Worm (Caenorhabditis elegans): ENCODE measurements around the gene ZC132.9.

ce11 chrV:4315057-4315456 lies 4.7 kb downstream of the ZC132.9 start, which contains the start of gene srh-192:
- no peak for TF ChIP-seq nhr-11 (tag; optimal IDR thresholded peaks at IDR 0.05)
- TF ChIP-seq ceh-45 (GFP tag; IDR thresholded peaks at IDR 0.05) = no peak
- TF ChIP-seq fkh-10 (GFP tag; optimal IDR thresholded peaks at IDR 0.05) = no peak
- TF ChIP-seq ama-1 (optimal IDR thresholded peaks at IDR 0.05) = no peak
- TF ChIP-seq zip-5 (tag; optimal IDR thresholded peaks at IDR 0.05) = no peak
- TF ChIP-seq pha-4 (tag; optimal IDR thresholded peaks at IDR 0.05) = no peak

Measured in whole organism, late embryonic.